Fruit fly (Drosophila melanogaster) whole organism, embryonic: ENCODE measurements around the gene Rrp5.
A peak's percentile ranks its signal among the peaks of the same experiment; 100 is the strongest.

Source experiments
- ATbp ChIP-seq: fragments of 200-800 bp; sonication (Bioruptor generic); optimal IDR thresholded peaks from 2 replicates; lab custom pipeline; 2017; ENCODE audit warnings: missing biosample characterization, mild to moderate bottlenecking, missing genetic modification characterization, missing genetic modification reagents
- BEAF-32 ChIP-seq: fragments of 200-800 bp; sonication (Bioruptor generic); optimal IDR thresholded peaks from 3 replicates; lab custom pipeline; 2017; ENCODE audit warnings: missing biosample characterization, missing genetic modification characterization, mild to moderate bottlenecking, moderate library complexity, missing genetic modification reagents
- CG1024 ChIP-seq: fragments of 200-800 bp; sonication (Bioruptor generic); IDR thresholded peaks from 2 replicates; pipeline ENCODE4 v1.3.6; 2022; ENCODE audit warnings: missing biosample characterization, missing genetic modification characterization
- CG10543 ChIP-seq: fragments of 200-800 bp; sonication (Bioruptor generic); optimal IDR thresholded peaks from 3 replicates; lab custom pipeline; 2017; ENCODE audit warnings: missing biosample characterization, mild to moderate bottlenecking, missing genetic modification characterization, moderate library complexity
- CG11093 ChIP-seq: fragments of 200-800 bp; sonication (Bioruptor generic); IDR thresholded peaks from 3 replicates; pipeline ENCODE4 v1.3.6; 2022; ENCODE audit warnings: missing biosample characterization, missing genetic modification characterization
- CG11456 ChIP-seq: fragments of 200-800 bp; sonication (Bioruptor generic); IDR thresholded peaks from 3 replicates; pipeline ENCODE4 v1.3.6; 2022; ENCODE audit warnings: missing biosample characterization, missing genetic modification characterization
- CG14710 ChIP-seq: fragments of 200-800 bp; sonication (Bioruptor generic); optimal IDR thresholded peaks from 3 replicates; lab custom pipeline; 2019; ENCODE audit warnings: missing biosample characterization, mild to moderate bottlenecking, missing genetic modification characterization, moderate library complexity
- CG16779 ChIP-seq: fragments of 200-800 bp; sonication (Bioruptor generic); IDR thresholded peaks from 2 replicates; pipeline ENCODE4 v1.3.6; 2022; ENCODE audit warnings: missing biosample characterization, missing genetic modification characterization
- CG16863 ChIP-seq: fragments of 200-800 bp; sonication (Bioruptor generic); optimal IDR thresholded peaks from 3 replicates; lab custom pipeline; 2016; ENCODE audit warnings: missing biosample characterization, missing genetic modification characterization
- CG2678 ChIP-seq: fragments of 200-800 bp; sonication (Bioruptor generic); optimal IDR thresholded peaks from 3 replicates; lab custom pipeline; 2019; ENCODE audit warnings: missing biosample characterization, mild to moderate bottlenecking, missing genetic modification characterization, moderate library complexity
- CG30403 ChIP-seq: fragments of 200-800 bp; sonication (Bioruptor generic); optimal IDR thresholded peaks from 3 replicates; lab custom pipeline; 2016; ENCODE audit warnings: missing biosample characterization, missing genetic modification characterization
- CG4617 ChIP-seq: fragments of 200-800 bp; sonication (Bioruptor generic); optimal IDR thresholded peaks from 3 replicates; lab custom pipeline; 2016; ENCODE audit warnings: missing biosample characterization, missing genetic modification characterization, borderline replicate concordance
- CG5245 ChIP-seq: fragments of 200-800 bp; sonication (Bioruptor generic); optimal IDR thresholded peaks from 3 replicates; lab custom pipeline; 2016; ENCODE audit warnings: missing biosample characterization, missing genetic modification characterization
- CG5953 ChIP-seq: fragments of 200-800 bp; sonication (Bioruptor generic); IDR thresholded peaks from 2 replicates; pipeline ENCODE4 v1.3.6; 2022; ENCODE audit warnings: missing biosample characterization, missing genetic modification characterization
- CG6272 ChIP-seq: fragments of 200-800 bp; sonication (Bioruptor generic); IDR thresholded peaks from 2 replicates; pipeline ENCODE4 v1.3.6; 2022; ENCODE audit warnings: missing biosample characterization, missing genetic modification characterization
- CG6854 ChIP-seq: fragments of 200-800 bp; sonication (Bioruptor generic); optimal IDR thresholded peaks from 3 replicates; lab custom pipeline; 2017; ENCODE audit warnings: missing biosample characterization, mild to moderate bottlenecking, missing genetic modification characterization
- CG8924 ChIP-seq: fragments of 200-800 bp; optimal IDR thresholded peaks from 3 replicates; lab custom pipeline; 2019; ENCODE audit warnings: missing biosample characterization, mild to moderate bottlenecking, missing genetic modification characterization, moderate library complexity
- CG9876 ChIP-seq: fragments of 200-800 bp; sonication (Bioruptor generic); optimal IDR thresholded peaks from 2 replicates; lab custom pipeline; 2016; ENCODE audit warnings: missing biosample characterization, missing genetic modification characterization
- Camta ChIP-seq: fragments of 200-800 bp; sonication (Bioruptor generic); optimal IDR thresholded peaks from 2 replicates; lab custom pipeline; 2016; ENCODE audit warnings: missing biosample characterization, missing genetic modification characterization
- Deaf1 ChIP-seq: fragments of 200-800 bp; optimal IDR thresholded peaks from 3 replicates; lab custom pipeline; 2019; ENCODE audit warnings: missing biosample characterization, mild to moderate bottlenecking, missing genetic modification characterization, moderate library complexity
- Dek ChIP-seq: fragments of 200-800 bp; sonication (Bioruptor generic); optimal IDR thresholded peaks from 3 replicates; lab custom pipeline; 2019; ENCODE audit warnings: missing biosample characterization, mild to moderate bottlenecking, missing genetic modification characterization, moderate library complexity
- E2f1 ChIP-seq: fragments of 200-800 bp; sonication (Bioruptor generic); IDR thresholded peaks from 2 replicates; pipeline ENCODE4 v1.3.6; 2022; ENCODE audit warnings: missing biosample characterization, missing genetic modification characterization
- Elba2 ChIP-seq: fragments of 200-800 bp; sonication (Bioruptor generic); optimal IDR thresholded peaks from 3 replicates; lab custom pipeline; 2016; ENCODE audit warnings: missing biosample characterization, missing genetic modification characterization
- Fer2 ChIP-seq: fragments of 200-800 bp; sonication (Bioruptor generic); optimal IDR thresholded peaks from 2 replicates; lab custom pipeline; 2018; ENCODE audit warnings: missing biosample characterization, mild to moderate bottlenecking, missing genetic modification characterization, moderate library complexity
- HLHmδ ChIP-seq: fragments of 200-800 bp; sonication (Bioruptor generic); optimal IDR thresholded peaks from 2 replicates; lab custom pipeline; 2018; ENCODE audit warnings: missing biosample characterization, mild to moderate bottlenecking, missing genetic modification characterization, moderate library complexity
- Hey ChIP-seq: fragments of 200-800 bp; sonication (Bioruptor generic); optimal IDR thresholded peaks from 3 replicates; lab custom pipeline; 2018; ENCODE audit warnings: missing biosample characterization, mild to moderate bottlenecking, missing genetic modification characterization
- Hr39 ChIP-seq: fragments of >200 bp; optimal IDR thresholded peaks from 2 replicates; lab custom pipeline; 2017
- Lhr ChIP-seq: fragments of 200-800 bp; sonication (Bioruptor generic); optimal IDR thresholded peaks from 3 replicates; lab custom pipeline; 2017; ENCODE audit warnings: mild to moderate bottlenecking, missing biosample characterization, missing genetic modification reagents, missing genetic modification characterization
- Sin3A ChIP-seq: fragments of >200 bp; optimal IDR thresholded peaks from 2 replicates; lab custom pipeline; 2018
- br ChIP-seq: fragments of >200 bp; optimal IDR thresholded peaks from 2 replicates; lab custom pipeline; 2017
- chm ChIP-seq: fragments of 200-800 bp; sonication (Bioruptor generic); IDR thresholded peaks from 2 replicates; pipeline ENCODE4 v1.3.6; 2022; ENCODE audit warnings: missing biosample characterization, missing genetic modification characterization
- crc ChIP-seq: fragments of 200-800 bp; sonication (Bioruptor generic); optimal IDR thresholded peaks from 2 replicates; lab custom pipeline; 2016; ENCODE audit warnings: missing biosample characterization, missing genetic modification characterization
- ewg ChIP-seq: fragments of 200-800 bp; sonication (Bioruptor generic); optimal IDR thresholded peaks from 3 replicates; lab custom pipeline; 2017; ENCODE audit warnings: mild to moderate bottlenecking, missing biosample characterization, missing genetic modification reagents, missing genetic modification characterization
- gcm2 ChIP-seq: fragments of 200-800 bp; sonication (Bioruptor generic); optimal IDR thresholded peaks from 2 replicates; lab custom pipeline; 2016; ENCODE audit warnings: missing biosample characterization, missing genetic modification characterization
- gfzf ChIP-seq: fragments of 200-800 bp; sonication (Bioruptor generic); optimal IDR thresholded peaks from 2 replicates; lab custom pipeline; 2016; ENCODE audit warnings: missing biosample characterization, mild to moderate bottlenecking, missing genetic modification characterization, moderate library complexity
- hbn ChIP-seq: fragments of 200-800 bp; sonication (Bioruptor generic); IDR thresholded peaks from 2 replicates; pipeline ENCODE4 v1.3.6; 2022; ENCODE audit warnings: missing biosample characterization, missing genetic modification characterization; ENCODE audit not compliant: partially characterized antibody
- hkb ChIP-seq, 2 experiments: fragments of 200-800 bp in 1 of 2; fragments of >200 bp in 1 of 2; sonication (Bioruptor generic) in 1 of 2; IDR thresholded peaks in 1 of 2; optimal IDR thresholded peaks in 1 of 2; 2 replicates each; pipeline versions ENCODE4 v1.3.6 to Lab custom; 2017 to 2022; ENCODE audit warnings: missing biosample characterization in 1 of 2, missing genetic modification characterization in 1 of 2
- inv ChIP-seq: fragments of 200-800 bp; sonication (Bioruptor generic); IDR thresholded peaks from 2 replicates; pipeline ENCODE4 v1.3.6; 2022; ENCODE audit warnings: missing biosample characterization, missing genetic modification characterization; ENCODE audit not compliant: partially characterized antibody
- kay ChIP-seq: fragments of 200-800 bp; sonication (Bioruptor generic); optimal IDR thresholded peaks from 2 replicates; lab custom pipeline; 2016; ENCODE audit warnings: missing biosample characterization, missing genetic modification characterization
- knrl ChIP-seq: fragments of 200-800 bp; sonication (Bioruptor generic); IDR thresholded peaks from 3 replicates; pipeline ENCODE4 v1.3.6; 2022; ENCODE audit warnings: missing biosample characterization, missing genetic modification characterization; ENCODE audit not compliant: partially characterized antibody
- mld ChIP-seq: fragments of 200-800 bp; sonication (Bioruptor generic); IDR thresholded peaks from 3 replicates; pipeline ENCODE4 v1.3.6; 2022; ENCODE audit warnings: missing biosample characterization, missing genetic modification characterization; ENCODE audit not compliant: partially characterized antibody
- pnt ChIP-seq: fragments of 200-800 bp; sonication (Bioruptor generic); optimal IDR thresholded peaks from 3 replicates; lab custom pipeline; 2016; ENCODE audit warnings: missing biosample characterization, missing genetic modification characterization
- run ChIP-seq: fragments of 200-800 bp; sonication (Bioruptor generic); optimal IDR thresholded peaks from 3 replicates; lab custom pipeline; 2018; ENCODE audit warnings: missing biosample characterization, mild to moderate bottlenecking, missing genetic modification characterization
- sd ChIP-seq: fragments of 200-800 bp; sonication (Bioruptor generic); optimal IDR thresholded peaks from 3 replicates; lab custom pipeline; 2018; ENCODE audit warnings: missing biosample characterization, mild to moderate bottlenecking, missing genetic modification characterization, moderate library complexity
- sima ChIP-seq: fragments of 200-800 bp; sonication (Bioruptor generic); optimal IDR thresholded peaks from 2 replicates; lab custom pipeline; 2016; ENCODE audit warnings: missing biosample characterization, missing genetic modification characterization
- sna ChIP-seq: fragments of 200-800 bp; sonication (Bioruptor generic); IDR thresholded peaks from 2 replicates; pipeline ENCODE4 v1.3.6; 2022; ENCODE audit warnings: missing biosample characterization, missing genetic modification characterization; ENCODE audit not compliant: partially characterized antibody
- so ChIP-seq: fragments of 200-800 bp; sonication (Bioruptor generic); IDR thresholded peaks from 3 replicates; pipeline ENCODE4 v1.3.6; 2022; ENCODE audit warnings: missing biosample characterization, missing genetic modification characterization
- sob ChIP-seq: fragments of 200-800 bp; sonication (Bioruptor generic); IDR thresholded peaks from 2 replicates; pipeline ENCODE4 v1.3.6; 2022; ENCODE audit warnings: missing biosample characterization, missing genetic modification characterization
- usp ChIP-seq: fragments of >200 bp; optimal IDR thresholded peaks from 2 replicates; lab custom pipeline; 2017; ENCODE audit warnings: missing biosample characterization, missing genetic modification characterization
- vvl ChIP-seq: fragments of 200-800 bp; sonication (Bioruptor generic); IDR thresholded peaks from 2 replicates; pipeline ENCODE4 v1.3.6; 2022; ENCODE audit warnings: missing biosample characterization, missing genetic modification characterization

Rrp5 gene

DNA sequence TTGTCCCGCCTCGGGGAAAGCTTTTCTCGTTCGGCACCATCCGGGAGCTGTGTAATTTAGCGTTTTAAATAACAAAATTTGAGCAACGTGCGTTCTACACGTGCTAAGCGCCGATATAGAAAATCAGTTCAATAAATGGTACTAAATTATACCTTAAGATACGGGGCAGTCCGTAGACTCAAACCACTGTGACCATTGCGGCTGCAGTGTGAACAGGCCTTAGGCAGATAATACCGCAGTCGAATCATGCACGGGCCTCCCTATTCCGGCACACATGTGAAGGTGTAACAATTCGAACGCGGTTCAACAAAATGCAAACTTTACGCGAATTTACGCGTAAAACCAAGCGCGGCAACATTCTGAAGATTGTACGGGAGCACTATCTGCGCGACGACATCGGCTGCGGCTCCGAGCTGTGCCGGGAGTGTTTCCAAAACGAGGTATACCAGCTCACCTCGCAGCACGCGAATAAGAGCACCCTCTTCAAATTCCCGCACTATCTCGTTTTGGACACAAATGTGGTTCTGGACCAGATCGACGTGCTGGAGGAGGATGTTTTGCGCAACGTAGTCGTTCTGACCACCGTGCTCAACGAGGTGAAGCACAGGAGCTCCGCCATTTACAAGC lies at the start of gene Rrp5, which contains the start of gene Dis3 (continued):
- TF ChIP-seq CG5953 (GFP tag; lab: Robert Waterston, UW) (peak; percentile 17; the same call in 1 of the 2 replicates), sima (GFP tag; lab: Kevin White, UChicago) (no peak), Fer2 (tag; lab: Kevin White, UChicago) (no peak), CG6272 (peak; percentile 55), Camta (no peak), knrl (GFP tag; lab: Robert Waterston, UW) (peak; percentile 64; the same call in 2 of the 3 replicates), CG11456 (GFP tag; lab: Robert Waterston, UW) (peak; percentile 74; the same call in 2 of the 3 replicates), hkb (optimal IDR thresholded peaks at IDR 0.05; lab: Kevin White, UChicago) (peak; percentile 8), hkb (GFP tag; IDR thresholded peaks at IDR 0.05; lab: Robert Waterston, UW) (no peak), CG1024 (GFP tag; lab: Robert Waterston, UW) (peak; percentile 91), hbn (GFP tag; lab: Robert Waterston, UW) (no peak), HLHmδ (no peak), br (lab: Kevin White, UChicago) (no peak), gcm2 (GFP tag; lab: Kevin White, UChicago) (no peak), sd (tag; lab: Kevin White, UChicago) (no peak), chm (GFP tag; lab: Robert Waterston, UW) (peak; percentile 44), Hey (tag; lab: Kevin White, UChicago) (no peak), BEAF-32 (GFP tag; lab: Kevin White, UChicago) (peak; percentile 61), mld (GFP tag; lab: Robert Waterston, UW) (no peak), CG30403 (peak; percentile 24), CG14710 (no peak), Deaf1 (tag; lab: Kevin White, UChicago) (no peak), CG10543 (GFP tag; lab: Kevin White, UChicago) (no peak), CG16863 (GFP tag; lab: Kevin White, UChicago) (no peak), Hr39 (lab: Kevin White, UChicago) (no peak), usp (no peak), Sin3A (lab: Kevin White, UChicago) (peak; percentile 81), inv (GFP tag; lab: Robert Waterston, UW) (no peak; the same call in 1 of the 2 replicates), CG4617 (GFP tag; lab: Kevin White, UChicago) (peak; percentile 96), Dek (no peak), sna (GFP tag; lab: Robert Waterston, UW) (0 out of 2 replicates have a peak, but pooled peaks have one; percentile 30), CG9876 (GFP tag; lab: Kevin White, UChicago) (peak; percentile 57), ATbp (GFP tag; lab: Kevin White, UChicago) (no peak), ewg (no peak), CG11093 (no peak), sob (peak; percentile 77), Lhr (no peak), CG8924 (tag; lab: Kevin White, UChicago) (no peak), kay (GFP tag; lab: Kevin White, UChicago) (no peak), CG16779 (GFP tag; lab: Robert Waterston, UW) (peak; percentile 54; the same call in 1 of the 2 replicates), crc (GFP tag; lab: Kevin White, UChicago) (no peak), CG5245 (GFP tag; lab: Kevin White, UChicago) (no peak), vvl (GFP tag; lab: Robert Waterston, UW) (peak; percentile 78), pnt (GFP tag; lab: Kevin White, UChicago) (no peak), E2f1 (GFP tag; lab: Robert Waterston, UW) (0 out of 2 replicates have a peak, but pooled peaks have one; percentile 22), so (GFP tag; lab: Robert Waterston, UW) (no peak), Elba2 (GFP tag; lab: Kevin White, UChicago) (no peak), CG6854 (GFP tag; lab: Kevin White, UChicago) (no peak), CG2678 (tag; lab: Kevin White, UChicago) (no peak), run (tag; lab: Kevin White, UChicago) (no peak), gfzf (GFP tag; lab: Kevin White, UChicago) (peak; percentile 97)
